Fruit fly (Drosophila melanogaster) Kc167 (cell line): ENCODE measurements around the gene Jhbp1.

Experiments used
- Myc ChIP-seq: fragments of >200 bp; optimal IDR thresholded peaks from 2 replicates; lab custom pipeline; 2017; ENCODE audit warnings: missing external identifiers
- Sin3A ChIP-seq: fragments of >200 bp; optimal IDR thresholded peaks from 2 replicates; lab custom pipeline; 2018; ENCODE audit warnings: missing external identifiers
- h ChIP-seq: fragments of >200 bp; optimal IDR thresholded peaks from 3 replicates; lab custom pipeline; 2018; ENCODE audit warnings: missing external identifiers
- insv ChIP-seq: fragments of >200 bp; optimal IDR thresholded peaks from 3 replicates; lab custom pipeline; 2018; ENCODE audit warnings: missing external identifiers
- psq ChIP-seq: fragments of >200 bp; optimal IDR thresholded peaks from 2 replicates; lab custom pipeline; 2017; ENCODE audit warnings: missing external identifiers
- ttk ChIP-seq: sonication (Bioruptor generic); optimal IDR thresholded peaks from 2 replicates; lab custom pipeline; 2017; ENCODE audit warnings: missing external identifiers

Jhbp1 gene

DNA sequence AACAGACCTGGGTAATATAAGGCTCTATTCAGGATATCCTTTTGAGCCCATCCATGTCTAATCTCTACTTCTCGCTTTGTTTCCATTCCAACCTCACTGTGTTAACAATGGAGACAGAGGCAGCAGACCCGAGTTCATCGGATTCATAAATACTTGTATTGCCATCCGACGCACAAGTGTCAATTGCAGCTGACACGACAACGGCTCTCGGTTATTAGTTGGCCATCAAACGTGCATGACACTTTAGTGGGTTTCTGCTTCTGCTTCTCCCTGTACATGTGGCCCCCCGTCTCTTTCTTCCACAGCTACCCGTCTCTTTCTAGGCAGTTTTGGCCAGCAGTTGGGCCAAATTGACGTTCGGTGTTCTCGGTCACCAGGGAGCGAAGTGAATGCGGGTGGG, 29.4 kb downstream of the Jhbp1 start:
- TF ChIP-seq psq (lab: Kevin White, UChicago) (no peak), insv (lab: Kevin White, UChicago) (no peak), Sin3A (no peak), ttk (lab: Kevin White, UChicago) (no peak), h (lab: Kevin White, UChicago) (no peak), Myc (no peak)

dm6 chr3R:4995549-4996277, 30.5 kb downstream of the Jhbp1 start:
- TF ChIP-seq h (lab: Kevin White, UChicago) (no peak), insv (lab: Kevin White, UChicago) (no peak)

DNA sequence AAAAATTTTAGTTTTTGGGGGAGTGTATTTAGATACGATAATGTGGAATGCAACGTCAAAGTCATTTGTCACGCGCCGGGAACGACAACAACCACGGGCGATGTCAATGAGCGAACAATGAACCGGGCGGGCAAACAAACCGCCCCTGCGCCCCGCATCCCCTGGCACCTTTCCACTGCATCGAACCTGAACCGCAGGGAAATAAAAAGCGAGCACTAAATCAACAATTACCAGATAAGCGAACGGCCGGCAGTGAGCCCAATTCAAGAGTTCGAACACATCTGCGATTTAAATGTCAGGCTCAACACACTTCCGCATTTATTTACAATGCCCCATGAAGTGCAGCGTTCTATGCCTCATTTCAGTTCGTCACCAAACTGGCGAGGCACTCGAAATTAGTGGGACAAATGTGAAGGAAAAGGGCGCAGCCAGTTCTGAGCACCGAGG, 31.3 kb downstream of the Jhbp1 start:
- no peak for TF ChIP-seq ttk (lab: Kevin White, UChicago)
- no peak for TF ChIP-seq insv (lab: Kevin White, UChicago)
- TF ChIP-seq h (lab: Kevin White, UChicago), result no peak
- no peak for TF ChIP-seq Sin3A
- TF ChIP-seq Myc, result no peak
- TF ChIP-seq psq (lab: Kevin White, UChicago), result no peak

- TF ChIP-seq psq (lab: Kevin White, UChicago) (no peak), insv (lab: Kevin White, UChicago) (no peak), ttk (lab: Kevin White, UChicago) (no peak), Sin3A (no peak), Myc (no peak), h (lab: Kevin White, UChicago) (no peak)
These were observed 32.4 kb downstream of the Jhbp1 start for dm6 chr3R:4997399-4998203.

- no peak for TF ChIP-seq ttk (lab: Kevin White, UChicago)
- no peak for TF ChIP-seq Myc
- no peak for TF ChIP-seq insv (lab: Kevin White, UChicago)
- no peak for TF ChIP-seq psq (lab: Kevin White, UChicago)
- no peak for TF ChIP-seq Sin3A
- no peak for TF ChIP-seq h (lab: Kevin White, UChicago)
These were observed 33.5 kb downstream of the Jhbp1 start for dm6 chr3R:4998739-4999138.

DNA sequence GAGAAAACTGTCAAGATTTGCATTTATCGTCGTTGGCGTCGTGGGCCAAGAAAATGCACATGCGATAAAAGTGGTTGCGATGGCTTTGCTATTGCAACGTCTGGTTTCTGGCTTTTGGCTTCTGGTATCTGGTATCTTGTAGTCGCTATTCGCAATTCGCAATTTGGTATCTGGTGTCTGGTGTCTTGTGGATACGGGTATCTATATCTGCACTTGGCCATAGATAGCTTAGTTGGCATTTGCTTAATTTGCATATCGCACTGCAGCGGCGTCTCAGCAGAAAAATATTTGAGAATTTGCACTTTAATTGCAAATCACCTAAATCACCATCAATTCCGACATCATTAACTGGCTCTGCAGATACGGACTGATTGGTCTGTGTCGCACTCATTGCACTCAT, 35.4 kb downstream of the Jhbp1 start:
- TF ChIP-seq h (lab: Kevin White, UChicago) (no peak), insv (lab: Kevin White, UChicago) (no peak), ttk (lab: Kevin White, UChicago) (no peak), Sin3A (no peak), Myc (no peak), psq (lab: Kevin White, UChicago) (no peak)

- TF ChIP-seq psq (lab: Kevin White, UChicago), result no peak
- no peak for TF ChIP-seq Myc
- TF ChIP-seq h (lab: Kevin White, UChicago), result no peak
- TF ChIP-seq ttk (lab: Kevin White, UChicago), result no peak
- no peak for TF ChIP-seq Sin3A
- TF ChIP-seq insv (lab: Kevin White, UChicago), result no peak
These were observed 44.9 kb downstream of the Jhbp1 start for dm6 chr3R:5010153-5010552.

- TF ChIP-seq Sin3A (no peak), insv (lab: Kevin White, UChicago) (no peak), psq (lab: Kevin White, UChicago) (no peak), Myc (no peak), ttk (lab: Kevin White, UChicago) (no peak), h (lab: Kevin White, UChicago) (no peak)
These were observed 45.9 kb downstream of the Jhbp1 start, which contains the start of gene plh for dm6 chr3R:5010981-5011617. Gene plh, minus strand, starts transcription at chr3R:5011031.

dm6 chr3R:5011908-5012307, 46.7 kb downstream of the Jhbp1 start:
- TF ChIP-seq insv (lab: Kevin White, UChicago) (no peak), Myc (no peak), ttk (lab: Kevin White, UChicago) (no peak), h (lab: Kevin White, UChicago) (no peak), psq (lab: Kevin White, UChicago) (no peak), Sin3A (no peak)

DNA sequence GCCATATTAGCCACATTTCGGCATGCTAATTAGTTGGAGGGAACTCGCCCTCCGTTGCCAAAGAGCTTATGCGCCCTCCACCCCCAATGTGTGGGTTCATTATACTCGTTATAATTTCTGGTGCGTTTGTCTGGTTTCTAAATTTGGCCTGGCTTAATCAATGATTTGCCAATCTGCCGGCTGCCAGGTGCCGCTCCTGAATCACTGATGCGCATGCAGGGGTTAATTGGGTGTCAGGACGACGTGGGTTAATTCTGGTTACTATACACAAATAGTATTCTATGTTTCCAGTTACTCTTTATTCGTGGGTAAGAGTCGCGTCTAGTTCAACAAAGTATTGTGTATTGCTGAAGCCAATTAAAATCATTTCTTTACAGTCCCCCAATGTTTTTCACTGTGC, 47.4 kb downstream of the Jhbp1 start:
- no peak for TF ChIP-seq insv (lab: Kevin White, UChicago)
- no peak for TF ChIP-seq ttk (lab: Kevin White, UChicago)
- no peak for TF ChIP-seq h (lab: Kevin White, UChicago)
- TF ChIP-seq Myc, result no peak
- no peak for TF ChIP-seq Sin3A
- TF ChIP-seq psq (lab: Kevin White, UChicago), result no peak

dm6 chr3R:5013503-5013902, 48.3 kb downstream of the Jhbp1 start:
- TF ChIP-seq h (lab: Kevin White, UChicago), result no peak
- no peak for TF ChIP-seq Sin3A
- no peak for TF ChIP-seq Myc
- TF ChIP-seq psq (lab: Kevin White, UChicago), result no peak
- no peak for TF ChIP-seq insv (lab: Kevin White, UChicago)
- TF ChIP-seq ttk (lab: Kevin White, UChicago), result no peak

- TF ChIP-seq Sin3A (no peak), Myc (no peak), insv (lab: Kevin White, UChicago) (no peak), psq (lab: Kevin White, UChicago) (no peak), h (lab: Kevin White, UChicago) (no peak), ttk (lab: Kevin White, UChicago) (no peak)
These were observed 49.4 kb downstream of the Jhbp1 start for dm6 chr3R:5014689-5015088.
